Worm (Caenorhabditis elegans) whole organism, L4 larva: ENCODE data around the gene snpn-1.
"Not testable (repeated sequence)": the region's sequence is repeated elsewhere in the genome, so short reads cannot be mapped to it uniquely, and the experiment has no call there.

ENCODE experiments used
- D1046.2 ChIP-seq: fragments of 200-800 bp; sonication (Bioruptor generic); IDR thresholded peaks from 2 replicates; pipeline ENCODE4 v1.3.6; 2022; ENCODE audit warnings: missing genetic modification characterization, missing compliant biosample characterization
- F26F4.8 ChIP-seq: fragments of 200-800 bp; sonication (Bioruptor generic); conservative IDR thresholded peaks from 2 replicates; pipeline ENCODE4 v1.3.6; 2022; ENCODE audit warnings: missing genetic modification characterization, missing compliant biosample characterization
- aha-1 ChIP-seq: fragments of 150-350 bp; peaks from one replicate; lab custom pipeline; 2014; ENCODE audit warnings: missing biosample characterization, missing genetic modification characterization
- ama-1 ChIP-seq: fragments of 150-350 bp; optimal IDR thresholded peaks from 2 replicates; lab custom pipeline; 2014; ENCODE audit warnings: inconsistent platforms, mixed read lengths
- arid-1 ChIP-seq: fragments of 200-800 bp; sonication (Bioruptor generic); conservative IDR thresholded peaks from 2 replicates; pipeline ENCODE4 v1.3.6; 2022; ENCODE audit warnings: missing genetic modification reagents, missing genetic modification characterization, missing compliant biosample characterization
- ceh-44 ChIP-seq: fragments of 200-800 bp; sonication (Bioruptor generic); IDR thresholded peaks from 2 replicates; pipeline ENCODE4 v1.3.6; 2022; ENCODE audit warnings: missing genetic modification reagents, missing genetic modification characterization, missing compliant biosample characterization
- cey-2 ChIP-seq: sonication (generic microtip); optimal IDR thresholded peaks from 3 replicates; lab custom pipeline; 2017; ENCODE audit warnings: missing genetic modification characterization, mild to moderate bottlenecking, missing compliant biosample characterization, antibody characterized with exemption, borderline replicate concordance; ENCODE audit not compliant: insufficient read depth
- ctbp-1 ChIP-seq: fragments of 200-800 bp; sonication (Bioruptor generic); IDR thresholded peaks from 2 replicates; pipeline ENCODE4 v1.3.6; 2022; ENCODE audit warnings: missing genetic modification reagents, missing genetic modification characterization, missing compliant biosample characterization
- dmd-6 ChIP-seq: fragments of 200-800 bp; sonication (Bioruptor generic); IDR thresholded peaks from 2 replicates; pipeline ENCODE4 v1.3.6; 2022; ENCODE audit warnings: missing genetic modification reagents, missing genetic modification characterization, missing compliant biosample characterization
- dmd-8 ChIP-seq: fragments of 200-800 bp; sonication (Bioruptor generic); IDR thresholded peaks from 2 replicates; pipeline ENCODE4 v1.3.6; 2022; ENCODE audit warnings: missing genetic modification characterization, missing compliant biosample characterization
- dpl-1 ChIP-seq: fragments of 150-350 bp; optimal IDR thresholded peaks from 2 replicates; lab custom pipeline; 2014; ENCODE audit warnings: missing biosample characterization, missing genetic modification reagents, missing genetic modification characterization
- lim-7 ChIP-seq: fragments of 200-800 bp; sonication (Bioruptor generic); IDR thresholded peaks from 2 replicates; pipeline ENCODE4 v1.3.6; 2022; ENCODE audit warnings: missing genetic modification characterization, missing compliant biosample characterization
- lin-1 ChIP-seq: fragments of 200-800 bp; sonication (Bioruptor generic); IDR thresholded peaks from 2 replicates; pipeline ENCODE4 v1.3.6; 2022; ENCODE audit warnings: missing genetic modification reagents, missing genetic modification characterization, missing compliant biosample characterization
- lin-13 ChIP-seq: fragments of 150-350 bp; optimal IDR thresholded peaks from 2 replicates; lab custom pipeline; 2014; ENCODE audit warnings: missing biosample characterization, missing genetic modification reagents, missing genetic modification characterization
- lin-38 ChIP-seq: fragments of 200-800 bp; sonication (Bioruptor generic); IDR thresholded peaks from 2 replicates; pipeline ENCODE4 v1.3.6; 2022; ENCODE audit warnings: missing genetic modification reagents, missing genetic modification characterization, missing compliant biosample characterization
- lin-39 ChIP-seq: fragments of 150-350 bp; optimal IDR thresholded peaks from 2 replicates; lab custom pipeline; 2014; ENCODE audit warnings: missing biosample characterization, missing genetic modification reagents, missing genetic modification characterization
- nhr-10 ChIP-seq: fragments of 150-350 bp; optimal IDR thresholded peaks from 2 replicates; lab custom pipeline; 2014; ENCODE audit warnings: missing biosample characterization, missing genetic modification characterization
- nhr-102 ChIP-seq: sonication (generic microtip); optimal IDR thresholded peaks from 2 replicates; lab custom pipeline; 2016; ENCODE audit warnings: mild to moderate bottlenecking, missing genetic modification characterization, moderate library complexity, missing compliant biosample characterization
- nhr-41 ChIP-seq: fragments of 200-800 bp; sonication (Bioruptor generic); IDR thresholded peaks from 2 replicates; pipeline ENCODE4 v1.3.6; 2022; ENCODE audit warnings: missing genetic modification reagents, missing genetic modification characterization, missing compliant biosample characterization
- nhr-42 ChIP-seq: fragments of 200-800 bp; sonication (Bioruptor generic); IDR thresholded peaks from 2 replicates; pipeline ENCODE4 v1.3.6; 2022; ENCODE audit warnings: missing genetic modification characterization, missing compliant biosample characterization
- nhr-77 ChIP-seq: fragments of 150-350 bp; optimal IDR thresholded peaks from 2 replicates; lab custom pipeline; 2014; ENCODE audit warnings: missing biosample characterization, missing genetic modification characterization
- pha-4 ChIP-seq, 2 experiments: fragments of 150-350 bp in 1 of 2; fragments of 200-800 bp in 1 of 2; sonication (Bioruptor generic) in 1 of 2; IDR thresholded peaks in 1 of 2; optimal IDR thresholded peaks in 1 of 2; 2 replicates each; pipeline versions ENCODE4 v1.3.6 to Lab custom; 2014 to 2022; ENCODE audit warnings: missing genetic modification characterization in 2 of 2, missing genetic modification reagents in 2 of 2, missing biosample characterization in 1 of 2, missing compliant biosample characterization in 1 of 2
- saeg-2 ChIP-seq: fragments of 200-800 bp; sonication (Bioruptor generic); IDR thresholded peaks from 2 replicates; pipeline ENCODE4 v1.3.6; 2022; ENCODE audit warnings: missing genetic modification reagents, missing genetic modification characterization, missing compliant biosample characterization
- tag-97 ChIP-seq: fragments of 200-800 bp; sonication (Bioruptor generic); IDR thresholded peaks from 2 replicates; pipeline ENCODE4 v1.3.6; 2022; ENCODE audit warnings: missing genetic modification characterization, missing compliant biosample characterization
- tra-1 ChIP-seq: fragments of 200-800 bp; sonication (Bioruptor generic); IDR thresholded peaks from 2 replicates; pipeline ENCODE4 v1.3.6; 2022; ENCODE audit warnings: missing genetic modification reagents, missing genetic modification characterization, missing compliant biosample characterization
- unc-62 ChIP-seq, 3 experiments: fragments of 150-350 bp in 1 of 3; sonication (generic microtip); optimal IDR thresholded peaks in 2 of 3; peaks in 1 of 3; 1 replicate in 1 of 3; 2 replicates in 2 of 3; lab custom pipeline; 2014 to 2017; ENCODE audit warnings: missing biosample characterization in 3 of 3, missing genetic modification characterization in 3 of 3, missing genetic modification reagents in 3 of 3, missing genotype in 1 of 3
- zfp-3 ChIP-seq: fragments of 200-800 bp; sonication (Bioruptor generic); conservative IDR thresholded peaks from 2 replicates; pipeline ENCODE4 v1.3.6; 2022; ENCODE audit warnings: missing genetic modification reagents, missing genetic modification characterization, missing compliant biosample characterization

Gene snpn-1

ce11 chrIV:5062278-5062677 lies 28.6 kb downstream of the snpn-1 start, which contains the start of gene msp-57:
Gene msp-57 (plus strand): TSS chrIV:5062578.
- not testable (repeated sequence) for TF ChIP-seq saeg-2 (GFP tag; lab: Robert Waterston, UW); tag-97 (GFP tag; lab: Robert Waterston, UW); pha-4 (GFP tag; IDR thresholded peaks at IDR 0.05; lab: Robert Waterston, UW); pha-4 (tag; optimal IDR thresholded peaks at IDR 0.05; lab: Kevin White, UChicago)

- TF ChIP-seq dpl-1 (GFP tag; lab: Kevin White, UChicago) (no peak), cey-2 (tag; lab: Kevin White, UChicago) (no peak), nhr-77 (tag; lab: Kevin White, UChicago) (no peak), ctbp-1 (GFP tag; lab: Robert Waterston, UW) (no peak), tra-1 (GFP tag; lab: Robert Waterston, UW) (no peak), arid-1 (GFP tag; lab: Robert Waterston, UW) (no peak), lin-39 (tag; lab: Kevin White, UChicago) (no peak), nhr-42 (GFP tag; lab: Robert Waterston, UW) (no peak), ceh-44 (GFP tag; lab: Robert Waterston, UW) (no peak), unc-62 (GFP tag; optimal IDR thresholded peaks at IDR 0.05 in 1 of 2; lab: Kevin White, UChicago) (no peak), unc-62 (tag; optimal IDR thresholded peaks at IDR 0.05; lab: Kevin White, UChicago) (no peak), nhr-10 (tag; lab: Kevin White, UChicago) (no peak), ama-1 (lab: Kevin White, UChicago) (no peak), lin-38 (no peak)
Observed at ce11 chrIV:5060984-5061383, 29.9 kb downstream of the snpn-1 start, which contains the start of gene C09B9.7. Gene C09B9.7 (minus strand): TSS chrIV:5061084.

- TF ChIP-seq tra-1 (GFP tag; lab: Robert Waterston, UW): no peak
- no peak for TF ChIP-seq dmd-8 (GFP tag; lab: Robert Waterston, UW)
- no peak for TF ChIP-seq lim-7 (GFP tag; lab: Robert Waterston, UW)
- TF ChIP-seq lin-1: no peak
- no peak for TF ChIP-seq D1046.2
- no peak for TF ChIP-seq lin-39 (tag; lab: Kevin White, UChicago)
- TF ChIP-seq lin-13 (GFP tag; lab: Kevin White, UChicago): no peak
- TF ChIP-seq, all 104 proteins: peak for 0
Observed at ce11 chrIV:5055964-5056588, 34.8 kb downstream of the snpn-1 start, which contains the start of gene msp-55. Gene msp-55 (minus strand): TSS chrIV:5056014.

- TF ChIP-seq aha-1 (tag; lab: Kevin White, UChicago): peak; percentile 35
- no peak for TF ChIP-seq nhr-102
- TF ChIP-seq dmd-6 (GFP tag; lab: Robert Waterston, UW): no peak
Observed at ce11 chrIV:5054297-5054696, 36.5 kb downstream of the snpn-1 start.

ce11 chrIV:5045389-5045788 lies 45.5 kb downstream of the snpn-1 start, which contains the start of gene hot-9:
Gene hot-9 (minus strand): TSS chrIV:5045489.
- TF ChIP-seq F26F4.8 (GFP tag; lab: Robert Waterston, UW) (no peak), tag-97 (GFP tag; lab: Robert Waterston, UW) (no peak), saeg-2 (GFP tag; lab: Robert Waterston, UW) (no peak), zfp-3 (GFP tag; lab: Robert Waterston, UW) (no peak), ctbp-1 (GFP tag; lab: Robert Waterston, UW) (no peak), arid-1 (GFP tag; lab: Robert Waterston, UW) (no peak), nhr-41 (GFP tag; lab: Robert Waterston, UW) (no peak)
